Fruit fly (Drosophila melanogaster) whole organism: ENCODE measurements around the gene spidey.

Source experiments
- CG8478 ChIP-seq: fragments of >200 bp; optimal IDR thresholded peaks from 2 replicates; lab custom pipeline; 2018; ENCODE audit warnings: inconsistent platforms
- Dll ChIP-seq: fragments of >200 bp; optimal IDR thresholded peaks from 2 replicates; lab custom pipeline; 2017
- EcR ChIP-seq, 2 experiments: fragments of >200 bp; optimal IDR thresholded peaks; 2 replicates each; lab custom pipeline; 2017; ENCODE audit warnings: missing biosample characterization in 2 of 2, missing genetic modification characterization in 2 of 2, missing genetic modification reagents in 2 of 2
- pan ChIP-seq: fragments of >200 bp; optimal IDR thresholded peaks from 2 replicates; lab custom pipeline; 2017
- psq ChIP-seq: fragments of >200 bp; optimal IDR thresholded peaks from 2 replicates; lab custom pipeline; 2017
- usp ChIP-seq: fragments of >200 bp; optimal IDR thresholded peaks from 2 replicates; lab custom pipeline; 2017; ENCODE audit warnings: missing biosample characterization, missing genetic modification characterization, mixed read lengths

The spidey gene

dm6 chrX:7891596-7892538, 16.9 kb upstream of the spidey start, which contains the start of gene Nek2:
TSS of gene Nek2 (minus strand) at chrX:7891646.
- TF ChIP-seq Dll (lab: Kevin White, UChicago) = no peak
- TF ChIP-seq EcR (GFP tag; optimal IDR thresholded peaks at IDR 0.05; lab: Kevin White, UChicago) = no peak
- TF ChIP-seq psq (lab: Kevin White, UChicago) = no peak
- TF ChIP-seq usp = no peak
- TF ChIP-seq CG8478 (lab: Kevin White, UChicago) = no peak
- no peak for TF ChIP-seq pan (lab: Kevin White, UChicago)

- TF ChIP-seq Dll (lab: Kevin White, UChicago) (no peak), EcR (GFP tag; optimal IDR thresholded peaks at IDR 0.05; lab: Kevin White, UChicago) (no peak), psq (lab: Kevin White, UChicago) (no peak), CG8478 (lab: Kevin White, UChicago) (no peak), usp (no peak), pan (lab: Kevin White, UChicago) (no peak)
Measured at dm6 chrX:7892539-7892899, 16.2 kb upstream of the spidey start.

- TF ChIP-seq CG8478 (lab: Kevin White, UChicago) = no peak
- TF ChIP-seq psq (lab: Kevin White, UChicago) = no peak
- no peak for TF ChIP-seq Dll (lab: Kevin White, UChicago)
- TF ChIP-seq usp = no peak
- TF ChIP-seq pan (lab: Kevin White, UChicago) = no peak
- TF ChIP-seq EcR (GFP tag; optimal IDR thresholded peaks at IDR 0.05; lab: Kevin White, UChicago) = no peak
Measured at dm6 chrX:7893411-7894122, 15.2 kb upstream of the spidey start, which contains the start of the genes CG45089, ND-MNLL and p115. TSS of gene CG45089 (minus strand) at chrX:7893798. TSS of gene ND-MNLL (minus strand) at chrX:7893798. TSS of gene p115 (plus strand) at chrX:7894031.

dm6 chrX:7900659-7901058, 8.1 kb upstream of the spidey start:
- no peak for TF ChIP-seq pan (lab: Kevin White, UChicago)
- no peak for TF ChIP-seq EcR (GFP tag; optimal IDR thresholded peaks at IDR 0.05; lab: Kevin White, UChicago)
- TF ChIP-seq CG8478 (lab: Kevin White, UChicago) = no peak
- TF ChIP-seq usp = no peak
- no peak for TF ChIP-seq psq (lab: Kevin White, UChicago)
- no peak for TF ChIP-seq Dll (lab: Kevin White, UChicago)

DNA sequence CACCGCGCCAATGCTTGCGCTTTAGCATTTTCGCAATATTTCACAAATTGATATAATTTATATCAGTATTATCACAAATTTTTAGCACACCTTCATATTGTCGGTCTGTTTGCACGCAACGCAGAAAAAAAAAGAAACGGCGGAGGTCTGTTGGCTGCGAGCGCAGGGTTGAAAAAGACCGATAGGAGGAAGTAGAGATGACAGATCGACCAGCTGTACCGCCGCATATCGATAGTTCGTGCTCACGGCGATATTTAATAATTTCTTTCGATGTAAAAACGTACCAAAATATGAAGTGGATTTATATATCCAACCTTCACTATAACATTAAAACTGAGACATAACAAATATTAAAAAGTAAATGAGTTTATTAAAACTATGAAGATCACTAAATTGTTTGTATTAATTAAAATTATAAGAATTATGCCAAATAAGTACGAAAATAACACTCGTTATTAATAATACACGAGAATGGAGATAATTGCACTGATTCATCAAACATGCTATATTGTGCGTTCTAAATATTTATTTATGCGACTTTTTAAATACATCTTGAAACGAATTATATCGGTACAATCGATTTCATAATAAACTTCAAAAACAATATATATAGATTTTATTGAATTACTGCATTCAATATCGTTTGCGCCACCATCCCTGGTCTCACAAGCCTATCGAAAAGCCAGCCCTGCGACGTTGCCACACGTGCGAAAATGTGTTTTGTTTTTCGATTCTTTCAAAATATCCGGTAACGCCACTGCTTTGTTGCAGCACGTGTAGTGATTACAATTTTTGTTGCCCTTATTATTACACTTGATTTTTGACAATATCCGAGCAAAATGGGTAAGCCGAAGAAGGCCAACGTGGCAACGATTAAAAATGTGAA, 7.3 kb upstream of the spidey start, which contains the start of the genes RpS6 and bys:
RpS6 (minus strand) TSS at position 179 of the 886 bp plus-strand sequence.
bys (plus strand) TSS at position 728 of the 886 bp plus-strand sequence.
- no peak for TF ChIP-seq pan (lab: Kevin White, UChicago)
- no peak for TF ChIP-seq EcR (GFP tag; optimal IDR thresholded peaks at IDR 0.05; lab: Kevin White, UChicago)
- TF ChIP-seq CG8478 (lab: Kevin White, UChicago) = no peak
- no peak for TF ChIP-seq usp
- no peak for TF ChIP-seq Dll (lab: Kevin White, UChicago)
- TF ChIP-seq psq (lab: Kevin White, UChicago) = no peak

- TF ChIP-seq EcR (GFP tag; optimal IDR thresholded peaks at IDR 0.05; lab: Kevin White, UChicago) (no peak), psq (lab: Kevin White, UChicago) (no peak), CG8478 (lab: Kevin White, UChicago) (no peak), Dll (lab: Kevin White, UChicago) (no peak), usp (no peak), pan (lab: Kevin White, UChicago) (no peak)
Measured at dm6 chrX:7909069-7909389, 298 bp downstream of the spidey start.

DNA sequence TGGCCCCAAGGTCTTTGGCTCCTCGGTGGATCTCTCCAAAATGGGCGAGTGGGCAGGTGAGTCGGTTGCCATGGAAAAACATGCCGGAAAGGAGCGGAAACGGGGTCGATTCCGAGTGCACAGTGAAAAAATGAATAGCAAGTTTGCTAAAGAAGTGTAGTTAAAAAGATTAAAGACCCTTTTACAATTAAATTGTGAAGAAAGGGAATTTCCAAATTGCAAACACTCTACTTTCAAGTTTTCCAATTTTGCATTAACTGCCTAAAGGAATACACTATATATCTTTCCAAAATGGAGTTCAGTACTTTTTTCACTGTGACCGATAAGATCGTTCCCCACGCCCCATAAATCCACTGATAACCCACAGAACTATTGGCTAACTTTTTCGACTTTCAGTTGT, 751 bp downstream of the spidey start:
- TF ChIP-seq EcR (GFP tag; optimal IDR thresholded peaks at IDR 0.05; lab: Kevin White, UChicago) = no peak
- no peak for TF ChIP-seq psq (lab: Kevin White, UChicago)
- no peak for TF ChIP-seq usp
- no peak for TF ChIP-seq Dll (lab: Kevin White, UChicago)
- no peak for TF ChIP-seq CG8478 (lab: Kevin White, UChicago)
- no peak for TF ChIP-seq pan (lab: Kevin White, UChicago)

dm6 chrX:7911983-7912630, 3.4 kb downstream of the spidey start, which contains the start of gene snz:
TSS of gene snz (plus strand) at chrX:7912089.
- TF ChIP-seq usp = no peak
- no peak for TF ChIP-seq CG8478 (lab: Kevin White, UChicago)
- TF ChIP-seq EcR (GFP tag; optimal IDR thresholded peaks at IDR 0.05; lab: Kevin White, UChicago) = no peak
- TF ChIP-seq Dll (lab: Kevin White, UChicago) = no peak
- TF ChIP-seq pan (lab: Kevin White, UChicago) = no peak
- no peak for TF ChIP-seq psq (lab: Kevin White, UChicago)

dm6 chrX:7920081-7920688, 11.5 kb downstream of the spidey start, which contains the start of the genes hdm and Ykt6:
TSS of gene hdm (minus strand) at chrX:7920131.
TSS of gene Ykt6 (plus strand) at chrX:7920409.
- TF ChIP-seq usp = no peak
- no peak for TF ChIP-seq EcR (GFP tag; optimal IDR thresholded peaks at IDR 0.05; lab: Kevin White, UChicago)
- TF ChIP-seq CG8478 (lab: Kevin White, UChicago) = no peak
- TF ChIP-seq psq (lab: Kevin White, UChicago) = no peak
- TF ChIP-seq Dll (lab: Kevin White, UChicago) = no peak
- TF ChIP-seq pan (lab: Kevin White, UChicago) = no peak
